Fruit fly (Drosophila melanogaster) whole organism, embryonic: ENCODE data around the gene CG6654.

Source experiments
- Asciz ChIP-seq: fragments of 200-800 bp; sonication (Bioruptor generic); optimal IDR thresholded peaks from 2 replicates; lab custom pipeline; 2017; ENCODE audit warnings: missing biosample characterization, mild to moderate bottlenecking, missing genetic modification characterization, missing genetic modification reagents
- Atf6 ChIP-seq: fragments of 200-800 bp; sonication (Bioruptor generic); IDR thresholded peaks from 2 replicates; pipeline ENCODE4 v1.3.6; 2022; ENCODE audit warnings: missing biosample characterization, missing genetic modification characterization
- CG10565 ChIP-seq: fragments of 200-800 bp; sonication (Bioruptor generic); optimal IDR thresholded peaks from 3 replicates; lab custom pipeline; 2016; ENCODE audit warnings: missing biosample characterization, mild to moderate bottlenecking, missing genetic modification characterization
- CG10959 ChIP-seq: fragments of 200-800 bp; sonication (Bioruptor generic); IDR thresholded peaks from 2 replicates; pipeline ENCODE4 v1.3.6; 2022; ENCODE audit warnings: missing biosample characterization, missing genetic modification characterization
- CG12236 ChIP-seq: fragments of 200-800 bp; sonication (Bioruptor generic); optimal IDR thresholded peaks from 2 replicates; lab custom pipeline; 2016; ENCODE audit warnings: missing biosample characterization, missing genetic modification characterization
- CG15073 ChIP-seq: fragments of 200-800 bp; sonication (Bioruptor generic); optimal IDR thresholded peaks from 2 replicates; lab custom pipeline; 2016; ENCODE audit warnings: missing biosample characterization, missing genetic modification characterization
- CG17361 ChIP-seq: fragments of 200-800 bp; sonication (Bioruptor generic); IDR thresholded peaks from 3 replicates; pipeline ENCODE4 v1.3.6; 2022; ENCODE audit warnings: missing biosample characterization, missing genetic modification characterization
- CG18262 ChIP-seq: fragments of 200-800 bp; optimal IDR thresholded peaks from 3 replicates; lab custom pipeline; 2019; ENCODE audit warnings: missing biosample characterization, mild to moderate bottlenecking, missing genetic modification characterization, moderate library complexity
- CG2199 ChIP-seq: fragments of 200-800 bp; sonication (Bioruptor generic); IDR thresholded peaks from 3 replicates; pipeline ENCODE4 v1.3.6; 2022; ENCODE audit warnings: missing biosample characterization, missing genetic modification characterization
- CG31365 ChIP-seq: fragments of 200-800 bp; sonication (Bioruptor generic); optimal IDR thresholded peaks from 2 replicates; lab custom pipeline; 2018; ENCODE audit warnings: missing biosample characterization, mild to moderate bottlenecking, missing genetic modification characterization
- CG3838 ChIP-seq: fragments of 200-800 bp; sonication (Bioruptor generic); optimal IDR thresholded peaks from 3 replicates; lab custom pipeline; 2016; ENCODE audit warnings: missing biosample characterization, missing genetic modification characterization
- CG4854 ChIP-seq: fragments of 200-800 bp; sonication (Bioruptor generic); optimal IDR thresholded peaks from 2 replicates; lab custom pipeline; 2016; ENCODE audit warnings: missing biosample characterization, missing genetic modification characterization, inconsistent platforms
- CG5180 ChIP-seq: fragments of 200-800 bp; sonication (Bioruptor generic); optimal IDR thresholded peaks from 3 replicates; lab custom pipeline; 2017; ENCODE audit warnings: missing biosample characterization, missing genetic modification characterization, mild to moderate bottlenecking, moderate library complexity, missing genetic modification reagents
- CG5953 ChIP-seq: fragments of 200-800 bp; sonication (Bioruptor generic); IDR thresholded peaks from 2 replicates; pipeline ENCODE4 v1.3.6; 2022; ENCODE audit warnings: missing biosample characterization, missing genetic modification characterization
- CG6254 ChIP-seq: fragments of 200-800 bp; sonication (Bioruptor generic); optimal IDR thresholded peaks from 3 replicates; lab custom pipeline; 2017; ENCODE audit warnings: mild to moderate bottlenecking, missing biosample characterization, missing genetic modification reagents, missing genetic modification characterization
- CG7928 ChIP-seq: fragments of 200-800 bp; sonication (Bioruptor generic); optimal IDR thresholded peaks from 2 replicates; lab custom pipeline; 2017; ENCODE audit warnings: missing biosample characterization, mild to moderate bottlenecking, missing genetic modification characterization
- CG8765 ChIP-seq: fragments of 200-800 bp; sonication (Bioruptor generic); IDR thresholded peaks from 2 replicates; pipeline ENCODE4 v1.3.6; 2022; ENCODE audit warnings: missing biosample characterization, missing genetic modification characterization
- CG8944 ChIP-seq: fragments of 200-800 bp; sonication (Bioruptor generic); optimal IDR thresholded peaks from 3 replicates; lab custom pipeline; 2016; ENCODE audit warnings: missing biosample characterization, missing genetic modification characterization
- E2f1 ChIP-seq: fragments of 200-800 bp; sonication (Bioruptor generic); IDR thresholded peaks from 2 replicates; pipeline ENCODE4 v1.3.6; 2022; ENCODE audit warnings: missing biosample characterization, missing genetic modification characterization
- H15 ChIP-seq: fragments of 200-800 bp; sonication (Bioruptor generic); IDR thresholded peaks from 3 replicates; pipeline ENCODE4 v1.3.6; 2022; ENCODE audit warnings: missing biosample characterization, missing genetic modification characterization
- Hsf ChIP-seq: fragments of 200-800 bp; sonication (Bioruptor generic); optimal IDR thresholded peaks from 3 replicates; lab custom pipeline; 2016; ENCODE audit warnings: missing biosample characterization, missing genetic modification characterization
- Kr ChIP-seq: fragments of 200-800 bp; sonication (Bioruptor generic); optimal IDR thresholded peaks from 2 replicates; lab custom pipeline; 2017; ENCODE audit warnings: missing biosample characterization, mild to moderate bottlenecking, missing genetic modification characterization
- Lpt ChIP-seq: fragments of >200 bp; optimal IDR thresholded peaks from 2 replicates; lab custom pipeline; 2018; ENCODE audit warnings: missing biosample characterization, missing genetic modification characterization
- Mrtf ChIP-seq: fragments of 200-800 bp; sonication (Bioruptor generic); IDR thresholded peaks from 3 replicates; pipeline ENCODE4 v1.3.6; 2022; ENCODE audit warnings: missing biosample characterization, missing genetic modification characterization
- Myb ChIP-seq: fragments of 200-800 bp; sonication (Bioruptor generic); optimal IDR thresholded peaks from 2 replicates; lab custom pipeline; 2016; ENCODE audit warnings: missing biosample characterization, missing genetic modification characterization
- Opbp ChIP-seq: fragments of 200-800 bp; sonication (Bioruptor generic); IDR thresholded peaks from 3 replicates; pipeline ENCODE4 v1.3.6; 2022; ENCODE audit warnings: missing biosample characterization, missing genetic modification characterization; ENCODE audit not compliant: partially characterized antibody
- Rx ChIP-seq: fragments of 200-800 bp; sonication (Bioruptor generic); IDR thresholded peaks from 2 replicates; pipeline ENCODE4 v1.3.6; 2022; ENCODE audit warnings: missing biosample characterization, missing genetic modification characterization
- Sin3A ChIP-seq: fragments of >200 bp; optimal IDR thresholded peaks from 2 replicates; lab custom pipeline; 2018
- Stat92E ChIP-seq, 3 experiments: fragments of >200 bp in 2 of 3; fragments of 200-800 bp in 1 of 3; sonication (Bioruptor generic) in 1 of 3; optimal IDR thresholded peaks; 2 replicates each; lab custom pipeline; 2017 to 2019; ENCODE audit warnings: missing biosample characterization in 3 of 3, missing genetic modification characterization in 3 of 3, mild to moderate bottlenecking in 1 of 3, moderate library complexity in 1 of 3
- Xbp1 ChIP-seq: fragments of 200-800 bp; sonication (Bioruptor generic); optimal IDR thresholded peaks from 3 replicates; lab custom pipeline; 2016; ENCODE audit warnings: missing biosample characterization, mild to moderate bottlenecking, missing genetic modification characterization
- ci ChIP-seq: fragments of 200-800 bp; sonication (Bioruptor generic); IDR thresholded peaks from 3 replicates; pipeline ENCODE4 v1.3.6; 2022; ENCODE audit warnings: missing biosample characterization, missing genetic modification characterization
- crp ChIP-seq, 2 experiments: fragments of 200-800 bp; sonication (Bioruptor generic); optimal IDR thresholded peaks; 2 replicates in 1 of 2; 3 replicates in 1 of 2; lab custom pipeline; 2017; ENCODE audit warnings: missing biosample characterization in 2 of 2, missing genetic modification characterization in 2 of 2, mild to moderate bottlenecking in 1 of 2, moderate library complexity in 1 of 2
- dati ChIP-seq: fragments of 200-800 bp; sonication (Bioruptor generic); IDR thresholded peaks from 2 replicates; pipeline ENCODE4 v1.3.6; 2022; ENCODE audit warnings: missing biosample characterization, missing genetic modification characterization
- dysf ChIP-seq: fragments of 200-800 bp; sonication (Bioruptor generic); IDR thresholded peaks from 3 replicates; pipeline ENCODE4 v1.3.6; 2022; ENCODE audit warnings: missing biosample characterization, missing genetic modification characterization
- exex ChIP-seq: fragments of 200-800 bp; sonication (Bioruptor generic); optimal IDR thresholded peaks from 4 replicates; lab custom pipeline; 2018; ENCODE audit warnings: missing biosample characterization, mild to moderate bottlenecking, missing genetic modification characterization, moderate library complexity
- fd96Cb ChIP-seq: fragments of 200-800 bp; sonication (Bioruptor generic); optimal IDR thresholded peaks from 2 replicates; lab custom pipeline; 2018; ENCODE audit warnings: missing biosample characterization, mild to moderate bottlenecking, missing genetic modification characterization, moderate library complexity
- gce ChIP-seq: fragments of 200-800 bp; sonication (Bioruptor generic); IDR thresholded peaks from 3 replicates; pipeline ENCODE4 v1.3.6; 2022; ENCODE audit warnings: missing biosample characterization, missing genetic modification characterization
- gcm ChIP-seq: fragments of 200-800 bp; sonication (Bioruptor generic); optimal IDR thresholded peaks from 2 replicates; lab custom pipeline; 2019; ENCODE audit warnings: missing biosample characterization, mild to moderate bottlenecking, missing genetic modification characterization, moderate library complexity
- hth ChIP-seq: fragments of >200 bp; optimal IDR thresholded peaks from 2 replicates; lab custom pipeline; 2017; ENCODE audit warnings: inconsistent platforms
- jumu ChIP-seq: fragments of 200-800 bp; sonication (Bioruptor generic); optimal IDR thresholded peaks from 3 replicates; lab custom pipeline; 2016; ENCODE audit warnings: missing biosample characterization, missing genetic modification characterization
- kah ChIP-seq: fragments of 200-800 bp; sonication (Bioruptor generic); optimal IDR thresholded peaks from 2 replicates; lab custom pipeline; 2018; ENCODE audit warnings: missing biosample characterization, mild to moderate bottlenecking, missing genetic modification characterization
- lbe ChIP-seq: fragments of 200-800 bp; sonication (Bioruptor generic); optimal IDR thresholded peaks from 2 replicates; lab custom pipeline; 2016; ENCODE audit warnings: missing biosample characterization, mild to moderate bottlenecking, missing genetic modification characterization
- pfk ChIP-seq: fragments of 200-800 bp; sonication (Bioruptor generic); optimal IDR thresholded peaks from 2 replicates; lab custom pipeline; 2018; ENCODE audit warnings: missing biosample characterization, mild to moderate bottlenecking, missing genetic modification characterization, moderate library complexity
- pho ChIP-seq: fragments of 200-800 bp; sonication (Bioruptor generic); optimal IDR thresholded peaks from 2 replicates; lab custom pipeline; 2016; ENCODE audit warnings: missing biosample characterization, missing genetic modification characterization
- pzg ChIP-seq: fragments of 200-800 bp; sonication (Bioruptor generic); optimal IDR thresholded peaks from 3 replicates; lab custom pipeline; 2018; ENCODE audit warnings: missing biosample characterization, mild to moderate bottlenecking, missing genetic modification characterization, moderate library complexity
- schlank ChIP-seq: fragments of 200-800 bp; sonication (Bioruptor generic); optimal IDR thresholded peaks from 2 replicates; lab custom pipeline; 2018; ENCODE audit warnings: missing biosample characterization, mild to moderate bottlenecking, missing genetic modification characterization
- sens ChIP-seq: fragments of 200-800 bp; sonication (Bioruptor generic); peaks from one replicate; lab custom pipeline; 2016; ENCODE audit warnings: missing biosample characterization, missing genetic modification characterization
- sim ChIP-seq: fragments of 200-800 bp; sonication (Bioruptor generic); IDR thresholded peaks from 2 replicates; pipeline ENCODE4 v1.3.6; 2022; ENCODE audit warnings: missing biosample characterization, missing genetic modification characterization
- slp2 ChIP-seq: fragments of 200-800 bp; sonication (Bioruptor generic); optimal IDR thresholded peaks from 2 replicates; lab custom pipeline; 2016; ENCODE audit warnings: missing biosample characterization, missing genetic modification characterization
- ttk ChIP-seq: fragments of 200-800 bp; sonication (Bioruptor generic); IDR thresholded peaks from 2 replicates; pipeline ENCODE4 v2.1.2; 2022; ENCODE audit warnings: missing biosample characterization, missing genetic modification characterization
- zfh2 ChIP-seq: fragments of 200-800 bp; sonication (Bioruptor generic); optimal IDR thresholded peaks from 2 replicates; lab custom pipeline; 2016; ENCODE audit warnings: missing biosample characterization, missing genetic modification characterization

CG6654 gene

DNA sequence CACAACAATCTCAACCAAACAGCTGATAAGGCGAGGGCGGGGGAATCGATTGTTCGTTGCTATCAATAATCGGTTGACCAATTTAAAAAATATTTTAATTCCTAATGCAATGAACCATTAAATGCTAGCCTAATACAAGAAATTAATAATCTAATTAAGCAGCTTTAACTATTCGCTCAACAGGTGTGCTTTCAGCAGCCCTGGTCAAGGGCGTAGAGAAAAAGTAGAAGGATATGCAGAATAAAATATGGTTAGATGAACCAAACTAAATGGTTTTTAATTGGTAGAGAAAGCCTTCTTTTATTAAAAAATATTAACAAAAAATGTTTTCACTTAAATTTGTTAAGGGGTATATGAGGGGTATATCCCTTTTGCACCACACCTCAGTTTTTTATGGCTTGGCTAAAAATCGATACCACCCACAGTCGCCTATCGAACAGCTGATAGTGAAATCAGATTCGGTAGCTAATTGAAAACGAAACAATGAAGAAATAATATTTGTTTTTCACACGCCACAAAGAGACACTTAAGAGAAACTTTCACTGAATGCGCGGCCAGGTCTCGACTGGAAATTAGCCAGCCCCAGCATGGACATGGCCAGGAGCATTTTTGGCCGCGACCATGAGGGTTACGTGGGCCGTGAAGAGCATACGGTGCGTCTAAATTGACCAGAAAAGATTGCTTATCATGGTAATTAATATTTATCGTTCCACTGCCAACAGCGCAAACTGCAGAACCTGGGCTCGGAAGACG, 5.5 kb upstream of the CG6654 start, which contains the start of the genes SIDL and CG12241 (continued):
- peak; percentile 79 for TF ChIP-seq jumu (GFP tag; lab: Kevin White, UChicago)
- peak; percentile 54 for TF ChIP-seq Xbp1 (GFP tag; lab: Kevin White, UChicago)
- TF ChIP-seq CG7928 = peak; percentile 85
- peak; percentile 87; the same call in 1 of the 2 replicates for TF ChIP-seq CG8765 (GFP tag; lab: Robert Waterston, UW)
- TF ChIP-seq Hsf = peak; percentile 72
- TF ChIP-seq E2f1 = peak; percentile 94
- peak; percentile 68 for TF ChIP-seq CG3838 (GFP tag; lab: Kevin White, UChicago)
- no peak for TF ChIP-seq Lpt
- TF ChIP-seq CG5180 = no peak
- peak; percentile 49 for TF ChIP-seq Myb
- TF ChIP-seq dati (GFP tag; lab: Robert Waterston, UW) = peak; percentile 72
- no peak for TF ChIP-seq hth
- TF ChIP-seq CG10959 (GFP tag; lab: Robert Waterston, UW) = peak; percentile 63
- peak; percentile 98 for TF ChIP-seq sens (GFP tag; lab: Kevin White, UChicago)
- TF ChIP-seq Sin3A (lab: Kevin White, UChicago) = no peak
- TF ChIP-seq Asciz = no peak
- TF ChIP-seq schlank (tag; lab: Kevin White, UChicago) = peak; percentile 32
- TF ChIP-seq CG6254 (GFP tag; lab: Kevin White, UChicago) = no peak
- TF ChIP-seq pfk (GFP tag; lab: Kevin White, UChicago) = no peak
- TF ChIP-seq CG8944 (GFP tag; lab: Kevin White, UChicago) = peak; percentile 60
- TF ChIP-seq dysf = peak; percentile 96
- peak; percentile 79 for TF ChIP-seq fd96Cb
- TF ChIP-seq CG4854 = peak; percentile 73
- peak; percentile 82 for TF ChIP-seq gce (GFP tag; lab: Robert Waterston, UW)
- peak; percentile 58 for TF ChIP-seq Atf6 (GFP tag; lab: Robert Waterston, UW)
- TF ChIP-seq gcm (GFP tag; lab: Kevin White, UChicago) = peak; percentile 46
- peak; percentile 27 for TF ChIP-seq CG31365
- peak; percentile 68 for TF ChIP-seq exex (tag; lab: Kevin White, UChicago)
- no peak for TF ChIP-seq CG12236
- peak; percentile 93 for TF ChIP-seq Rx (GFP tag; lab: Robert Waterston, UW)
- TF ChIP-seq Opbp (GFP tag; lab: Robert Waterston, UW) = peak; percentile 34; the same call in 1 of the 3 replicates
- TF ChIP-seq ttk (GFP tag; lab: Robert Waterston, UW) = peak; percentile 88
- TF ChIP-seq CG10565 = peak; percentile 16
- TF ChIP-seq slp2 (GFP tag; lab: Kevin White, UChicago) = peak; percentile 45
- TF ChIP-seq kah = peak; percentile 77
- TF ChIP-seq CG17361 (GFP tag; lab: Robert Waterston, UW) = peak; percentile 93
- no peak for TF ChIP-seq CG5953 (GFP tag; lab: Robert Waterston, UW)
- TF ChIP-seq Stat92E (GFP tag; optimal IDR thresholded peaks at IDR 0.05; lab: Kevin White, UChicago) = no peak
- peak; percentile 90 for TF ChIP-seq CG18262 (tag; lab: Kevin White, UChicago)
- TF ChIP-seq zfh2 = peak; percentile 85
- TF ChIP-seq H15 (GFP tag; lab: Robert Waterston, UW) = peak; percentile 91
- peak; percentile 79 for TF ChIP-seq lbe (GFP tag; lab: Kevin White, UChicago)
- peak; percentile 54 to 91 for TF ChIP-seq crp (GFP tag; optimal IDR thresholded peaks at IDR 0.05; lab: Kevin White, UChicago)
- TF ChIP-seq sim (GFP tag; lab: Robert Waterston, UW) = peak; percentile 71
- TF ChIP-seq pzg (GFP tag; lab: Kevin White, UChicago) = peak; percentile 34
- TF ChIP-seq Mrtf (GFP tag; lab: Robert Waterston, UW) = peak; percentile 85
- TF ChIP-seq CG2199 (GFP tag; lab: Robert Waterston, UW) = peak; percentile 81
- TF ChIP-seq ci = no peak
- peak; percentile 79 for TF ChIP-seq pho (GFP tag; lab: Kevin White, UChicago)
- no peak for TF ChIP-seq CG15073 (GFP tag; lab: Kevin White, UChicago)
- TF ChIP-seq Kr (GFP tag; lab: Kevin White, UChicago) = no peak
